Worm (Caenorhabditis elegans): ENCODE data around the gene F20D6.8.
A peak's percentile ranks its signal among the peaks of the same experiment; 100 is the strongest.

F20D6.8 gene

ce11 chrV:8178279-8178678 lies 10.2 kb upstream of the F20D6.8 start:
- TF ChIP-seq elt-3 (tag; optimal IDR thresholded peaks at IDR 0.05) = no peak
- TF ChIP-seq ztf-11 (tag; optimal IDR thresholded peaks at IDR 0.05) = no peak
- TF ChIP-seq nhr-237 (tag; optimal IDR thresholded peaks at IDR 0.05) = no peak
- no peak for TF ChIP-seq dmd-4 (tag; optimal IDR thresholded peaks at IDR 0.05)
- no peak for TF ChIP-seq unc-55 (GFP tag; optimal IDR thresholded peaks at IDR 0.05)
- TF ChIP-seq skn-1 (tag; optimal IDR thresholded peaks at IDR 0.05) = no peak
- TF ChIP-seq sem-4 (tag; optimal IDR thresholded peaks at IDR 0.05) = no peak
- TF ChIP-seq ztf-4 (tag; optimal IDR thresholded peaks at IDR 0.05) = no peak
- no peak for TF ChIP-seq nhr-10 (tag; optimal IDR thresholded peaks at IDR 0.05)
- no peak for TF ChIP-seq lin-39 (tag; optimal IDR thresholded peaks at IDR 0.05)
- no peak for TF ChIP-seq mdl-1 (tag; optimal IDR thresholded peaks at IDR 0.05)
- no peak for TF ChIP-seq ztf-1 (GFP tag; conservative IDR thresholded peaks at IDR 0.05)
- no peak for TF ChIP-seq mab-5 (tag; optimal IDR thresholded peaks at IDR 0.05)
- no peak for TF ChIP-seq nhr-21 (tag; optimal IDR thresholded peaks at IDR 0.05)
- no peak for TF ChIP-seq lsy-2 (tag; optimal IDR thresholded peaks at IDR 0.05)
- TF ChIP-seq snpc-4 (tag; optimal IDR thresholded peaks at IDR 0.05) = no peak
- TF ChIP-seq nhr-12 (tag; optimal IDR thresholded peaks at IDR 0.05) = no peak
- no peak for TF ChIP-seq mbf-1 (tag; optimal IDR thresholded peaks at IDR 0.05)
- TF ChIP-seq blmp-1 (tag; optimal IDR thresholded peaks at IDR 0.05; ENCODE audit: insufficient read depth) = no peak
- no peak for TF ChIP-seq F13H6.1 (tag; optimal IDR thresholded peaks at IDR 0.05)

DNA sequence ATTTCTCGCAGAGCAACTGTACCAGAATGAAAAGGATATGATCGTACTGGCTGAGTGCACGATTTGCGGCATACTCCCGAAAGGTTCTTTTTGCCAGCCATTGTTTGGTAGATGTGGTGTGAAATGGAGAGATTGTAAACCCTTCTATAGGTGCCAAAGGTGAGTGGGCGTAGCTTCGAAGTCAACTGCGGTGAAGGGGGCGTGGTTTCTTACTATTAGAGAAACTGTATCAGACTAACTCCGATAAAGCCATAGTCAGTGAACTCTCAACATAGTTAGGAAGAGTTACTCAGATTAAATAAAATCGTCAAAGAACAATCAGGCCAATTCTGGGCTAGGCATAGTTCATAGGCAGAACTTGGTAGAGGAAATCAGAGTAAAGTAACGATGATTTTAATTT lies 9.3 kb upstream of the F20D6.8 start, which contains the start of gene F20D6.9:
Gene F20D6.9 (minus strand): TSS at position 101 of the 400 bp plus-strand sequence.
- TF ChIP-seq sma-9 (GFP tag; optimal IDR thresholded peaks at IDR 0.05) (no peak), sma-9 (tag; optimal IDR thresholded peaks at IDR 0.05) (no peak), sem-4 (tag; optimal IDR thresholded peaks at IDR 0.05) (no peak), lin-39 (tag; optimal IDR thresholded peaks at IDR 0.05) (no peak)

ce11 chrV:8171688-8172087 lies 3.6 kb upstream of the F20D6.8 start:
- TF ChIP-seq egl-27 (tag; optimal IDR thresholded peaks at IDR 0.05) (no peak), lin-39 (tag; optimal IDR thresholded peaks at IDR 0.05) (no peak), aly-2 (tag; optimal IDR thresholded peaks at IDR 0.05) (no peak), nhr-11 (tag; optimal IDR thresholded peaks at IDR 0.05) (no peak), C34F6.9 (tag; optimal IDR thresholded peaks at IDR 0.05) (no peak), unc-55 (GFP tag; optimal IDR thresholded peaks at IDR 0.05) (peak; percentile 42), ceh-82 (tag; optimal IDR thresholded peaks at IDR 0.05) (no peak), ztf-4 (tag; optimal IDR thresholded peaks at IDR 0.05) (no peak), sem-4 (tag; optimal IDR thresholded peaks at IDR 0.05) (no peak)

ce11 chrV:8170300-8170699 lies 2.2 kb upstream of the F20D6.8 start:
- TF ChIP-seq lsy-2 (tag; optimal IDR thresholded peaks at IDR 0.05) (no peak), unc-62 (GFP tag; optimal IDR thresholded peaks at IDR 0.05) (no peak)

- TF ChIP-seq mbf-1 (tag; optimal IDR thresholded peaks at IDR 0.05) = no peak
- TF ChIP-seq unc-55 (GFP tag; optimal IDR thresholded peaks at IDR 0.05) = peak; percentile 56
These were observed 1.1 kb upstream of the F20D6.8 start for ce11 chrV:8169150-8169549.

- TF ChIP-seq nhr-10 (tag; optimal IDR thresholded peaks at IDR 0.05) = no peak
- no peak for TF ChIP-seq blmp-1 (tag; optimal IDR thresholded peaks at IDR 0.05; ENCODE audit: insufficient read depth)
- TF ChIP-seq aly-2 (tag; optimal IDR thresholded peaks at IDR 0.05) = no peak
- no peak for TF ChIP-seq nhr-77 (tag; optimal IDR thresholded peaks at IDR 0.05)
- TF ChIP-seq alr-1 (tag; optimal IDR thresholded peaks at IDR 0.05) = no peak
- TF ChIP-seq sma-9 (GFP tag; optimal IDR thresholded peaks at IDR 0.05) = no peak
- TF ChIP-seq sma-9 (tag; optimal IDR thresholded peaks at IDR 0.05) = no peak
- TF ChIP-seq mdl-1 (tag; optimal IDR thresholded peaks at IDR 0.05) = no peak
- TF ChIP-seq unc-55 (GFP tag; optimal IDR thresholded peaks at IDR 0.05) = no peak
- TF ChIP-seq crh-2 (tag; optimal IDR thresholded peaks at IDR 0.05) = no peak
- TF ChIP-seq ztf-11 (tag; optimal IDR thresholded peaks at IDR 0.05) = no peak
- TF ChIP-seq elt-1 (tag; optimal IDR thresholded peaks at IDR 0.05) = no peak
- TF ChIP-seq Y55F3AM.14 (GFP tag; optimal IDR thresholded peaks at IDR 0.05) = no peak
- no peak for TF ChIP-seq ZK546.5 (tag; optimal IDR thresholded peaks at IDR 0.05)
These were observed 4.9 kb downstream of the F20D6.8 start for ce11 chrV:8163199-8163598.
